Fruit fly (Drosophila melanogaster) whole organism, prepupa: ENCODE measurements around the gene CG42302.
A peak's percentile ranks its signal among the peaks of the same experiment; 100 is the strongest.

Experiments used
- Blimp-1 ChIP-seq: fragments of 200-800 bp; sonication (Bioruptor generic); optimal IDR thresholded peaks from 3 replicates; lab custom pipeline; 2017; ENCODE audit warnings: missing biosample characterization, missing genetic modification characterization, mild to moderate bottlenecking, moderate library complexity, missing genetic modification reagents
- CG3032 ChIP-seq: fragments of 200-800 bp; optimal IDR thresholded peaks from 2 replicates; lab custom pipeline; 2019; ENCODE audit warnings: missing biosample characterization, mild to moderate bottlenecking, missing genetic modification characterization, moderate library complexity
- CG31627 ChIP-seq: fragments of 200-800 bp; sonication (Bioruptor generic); optimal IDR thresholded peaks from 3 replicates; lab custom pipeline; 2016; ENCODE audit warnings: missing biosample characterization, missing genetic modification characterization
- CG32006 ChIP-seq: fragments of 200-800 bp; sonication (Bioruptor generic); optimal IDR thresholded peaks from 3 replicates; lab custom pipeline; 2017; ENCODE audit warnings: missing biosample characterization, mild to moderate bottlenecking, missing genetic modification characterization
- CG4318 ChIP-seq: fragments of 200-800 bp; sonication (Bioruptor generic); optimal IDR thresholded peaks from 3 replicates; lab custom pipeline; 2017; ENCODE audit warnings: missing biosample characterization, mild to moderate bottlenecking, missing genetic modification characterization
- CG6163 ChIP-seq: fragments of 200-800 bp; sonication (Bioruptor generic); IDR thresholded peaks from 3 replicates; pipeline ENCODE4 v1.3.6; 2022; ENCODE audit warnings: missing biosample characterization, missing genetic modification characterization
- CG6808 ChIP-seq: fragments of 200-800 bp; sonication (Bioruptor generic); optimal IDR thresholded peaks from 3 replicates; lab custom pipeline; 2017; ENCODE audit warnings: missing biosample characterization, missing genetic modification characterization, mild to moderate bottlenecking, moderate library complexity, missing genetic modification reagents
- CG8632 ChIP-seq: fragments of 200-800 bp; sonication (Bioruptor generic); optimal IDR thresholded peaks from 3 replicates; lab custom pipeline; 2016; ENCODE audit warnings: missing biosample characterization, missing genetic modification characterization
- CG9139 ChIP-seq: fragments of 200-800 bp; sonication (Bioruptor generic); optimal IDR thresholded peaks from 3 replicates; lab custom pipeline; 2017; ENCODE audit warnings: missing biosample characterization, mild to moderate bottlenecking, missing genetic modification characterization
- Eip75B ChIP-seq: fragments of 200-800 bp; sonication (Bioruptor generic); optimal IDR thresholded peaks from 3 replicates; lab custom pipeline; 2016; ENCODE audit warnings: missing biosample characterization, missing genetic modification characterization
- Eip78C ChIP-seq: fragments of 200-800 bp; sonication (Bioruptor generic); peaks from one replicate; lab custom pipeline; 2016; ENCODE audit warnings: missing biosample characterization, missing genetic modification characterization
- Ets21C ChIP-seq: fragments of 200-800 bp; sonication (Bioruptor generic); optimal IDR thresholded peaks from 3 replicates; lab custom pipeline; 2016; ENCODE audit warnings: missing biosample characterization, missing genetic modification characterization
- Gug ChIP-seq: fragments of 200-800 bp; sonication (Bioruptor generic); IDR thresholded peaks from 2 replicates; pipeline ENCODE4 v1.3.6; 2022; ENCODE audit warnings: missing biosample characterization, missing genetic modification characterization
- Hr4 ChIP-seq: fragments of 200-800 bp; sonication (Bioruptor generic); optimal IDR thresholded peaks from 3 replicates; lab custom pipeline; 2016; ENCODE audit warnings: missing biosample characterization, missing genetic modification characterization
- Lpt ChIP-seq: fragments of 200-800 bp; sonication (Bioruptor generic); optimal IDR thresholded peaks from 3 replicates; lab custom pipeline; 2016; ENCODE audit warnings: missing biosample characterization, missing genetic modification characterization
- Met ChIP-seq: fragments of 200-800 bp; sonication (Bioruptor generic); optimal IDR thresholded peaks from 3 replicates; lab custom pipeline; 2016; ENCODE audit warnings: missing biosample characterization, missing genetic modification characterization
- Sox14 ChIP-seq: fragments of 200-800 bp; sonication (Bioruptor generic); optimal IDR thresholded peaks from 3 replicates; lab custom pipeline; 2016; ENCODE audit warnings: missing biosample characterization, missing genetic modification characterization
- cyc ChIP-seq: fragments of 200-800 bp; sonication (Bioruptor generic); optimal IDR thresholded peaks from 3 replicates; lab custom pipeline; 2016; ENCODE audit warnings: missing biosample characterization, missing genetic modification characterization
- dac ChIP-seq: fragments of 200-800 bp; sonication (Bioruptor generic); optimal IDR thresholded peaks from 2 replicates; lab custom pipeline; 2017; ENCODE audit warnings: missing biosample characterization, mild to moderate bottlenecking, missing genetic modification characterization
- eg ChIP-seq: fragments of 200-800 bp; sonication (Bioruptor generic); IDR thresholded peaks from 3 replicates; pipeline ENCODE4 v1.3.6; 2022; ENCODE audit warnings: missing biosample characterization, missing genetic modification characterization
- fd59A ChIP-seq: fragments of 200-800 bp; sonication (Bioruptor generic); optimal IDR thresholded peaks from 2 replicates; lab custom pipeline; 2017; ENCODE audit warnings: missing biosample characterization, mild to moderate bottlenecking, missing genetic modification characterization, missing genetic modification reagents
- fd85E ChIP-seq: fragments of 200-800 bp; sonication (Bioruptor generic); optimal IDR thresholded peaks from 3 replicates; lab custom pipeline; 2016; ENCODE audit warnings: missing biosample characterization, missing genetic modification characterization
- fkh ChIP-seq: fragments of 200-800 bp; sonication (Bioruptor generic); optimal IDR thresholded peaks from 3 replicates; lab custom pipeline; 2017; ENCODE audit warnings: missing biosample characterization, mild to moderate bottlenecking, missing genetic modification characterization, moderate library complexity
- net ChIP-seq: fragments of 200-800 bp; sonication (Bioruptor generic); optimal IDR thresholded peaks from 3 replicates; lab custom pipeline; 2016; ENCODE audit warnings: missing biosample characterization, missing genetic modification characterization
- pdm3 ChIP-seq: fragments of 200-800 bp; sonication (Bioruptor generic); optimal IDR thresholded peaks from 3 replicates; lab custom pipeline; 2016; ENCODE audit warnings: missing biosample characterization, missing genetic modification characterization
- salr ChIP-seq, 2 experiments: fragments of 200-800 bp; sonication (Bioruptor generic); optimal IDR thresholded peaks; 3 replicates each; lab custom pipeline; 2016 to 2018; ENCODE audit warnings: missing biosample characterization in 2 of 2, missing genetic modification characterization in 2 of 2, mild to moderate bottlenecking in 1 of 2
- ss ChIP-seq, 2 experiments: fragments of 200-800 bp; sonication (Bioruptor generic); optimal IDR thresholded peaks; 2 replicates in 1 of 2; 3 replicates in 1 of 2; lab custom pipeline; 2017 to 2018; ENCODE audit warnings: mild to moderate bottlenecking in 2 of 2, missing biosample characterization in 2 of 2, missing genetic modification characterization in 2 of 2, moderate library complexity in 1 of 2
- svp ChIP-seq: fragments of 200-800 bp; sonication (Bioruptor generic); peaks from one replicate; lab custom pipeline; 2016; ENCODE audit warnings: missing biosample characterization, missing genetic modification characterization
- vri ChIP-seq: fragments of 200-800 bp; sonication (Bioruptor generic); optimal IDR thresholded peaks from 3 replicates; lab custom pipeline; 2016; ENCODE audit warnings: missing biosample characterization, mild to moderate bottlenecking, missing genetic modification characterization

CG42302 gene

dm6 chrX:18771356-18771755, 45.9 kb upstream of the CG42302 start:
- TF ChIP-seq fkh (GFP tag; lab: Kevin White, UChicago): no peak
- no peak for TF ChIP-seq fd59A
- TF ChIP-seq Met: no peak
- TF ChIP-seq, all 60 proteins: peak for 0

dm6 chrX:18748206-18748605, 22.7 kb upstream of the CG42302 start, which contains the start of gene CG12609:
CG12609 (minus strand) TSS chrX:18748306.
- no peak for TF ChIP-seq Lpt (GFP tag; lab: Kevin White, UChicago)
- no peak for TF ChIP-seq net
- TF ChIP-seq CG3032 (tag; lab: Kevin White, UChicago): no peak

DNA sequence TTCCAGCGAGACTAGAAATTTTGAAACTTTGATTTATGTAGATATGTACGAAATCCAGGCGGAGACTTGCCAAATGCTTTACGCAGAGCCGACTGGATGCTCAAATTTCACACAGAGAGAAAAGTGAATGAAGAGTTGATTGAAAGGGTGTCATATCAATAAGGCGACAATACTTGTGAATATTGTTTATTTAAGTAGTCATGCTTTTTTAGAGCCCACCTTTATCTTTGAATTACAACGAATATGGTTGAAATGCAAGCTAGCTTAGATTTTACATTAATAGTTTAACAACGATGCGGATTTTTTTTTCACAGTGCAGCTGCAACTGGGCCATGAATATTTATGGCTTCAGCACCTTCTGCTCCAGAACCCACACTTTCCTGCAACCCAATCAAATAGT, 14.3 kb upstream of the CG42302 start, which contains the start of gene CG6873:
CG6873 (minus strand) TSS at position 101 of the 400 bp plus-strand sequence.
- TF ChIP-seq dac (GFP tag; lab: Kevin White, UChicago) (no peak), Sox14 (GFP tag; lab: Kevin White, UChicago) (no peak), Blimp-1 (GFP tag; lab: Kevin White, UChicago) (no peak)

dm6 chrX:18726270-18726669, 798 bp upstream of the CG42302 start, which contains the start of gene CCKLR-17D1:
CCKLR-17D1 (minus strand) TSS chrX:18726572.
- TF ChIP-seq cyc (no peak), Ets21C (GFP tag; lab: Kevin White, UChicago) (no peak), CG32006 (GFP tag; lab: Kevin White, UChicago) (no peak), ss (GFP tag; optimal IDR thresholded peaks at IDR 0.05; lab: Kevin White, UChicago) (no peak), dac (GFP tag; lab: Kevin White, UChicago) (no peak), eg (GFP tag; lab: Robert Waterston, UW) (no peak)

- TF ChIP-seq fd85E (GFP tag; lab: Kevin White, UChicago) (no peak), dac (GFP tag; lab: Kevin White, UChicago) (no peak), CG9139 (no peak), CG8632 (GFP tag; lab: Kevin White, UChicago) (no peak), fkh (GFP tag; lab: Kevin White, UChicago) (no peak), Hr4 (GFP tag; lab: Kevin White, UChicago) (no peak), salr (GFP tag; optimal IDR thresholded peaks at IDR 0.05; lab: Kevin White, UChicago) (no peak), CG31627 (GFP tag; lab: Kevin White, UChicago) (no peak), svp (GFP tag; lab: Kevin White, UChicago) (no peak), CG32006 (GFP tag; lab: Kevin White, UChicago) (no peak), Lpt (GFP tag; lab: Kevin White, UChicago) (no peak), eg (GFP tag; lab: Robert Waterston, UW) (no peak)
Observed at dm6 chrX:18709565-18709964, 15.9 kb downstream of the CG42302 start, which contains the start of gene Cyp308a1. Cyp308a1 (plus strand) TSS chrX:18709865.

- TF ChIP-seq fkh (GFP tag; lab: Kevin White, UChicago): no peak
- TF ChIP-seq Sox14 (GFP tag; lab: Kevin White, UChicago): no peak
- no peak for TF ChIP-seq Eip75B (GFP tag; lab: Kevin White, UChicago)
- no peak for TF ChIP-seq CG6808
- peak; percentile 53 for TF ChIP-seq svp (GFP tag; lab: Kevin White, UChicago)
- TF ChIP-seq CG6163 (GFP tag; lab: Robert Waterston, UW): 0 out of 3 replicates have a peak, but pooled peaks have one; percentile 8
- TF ChIP-seq vri: no peak
- TF ChIP-seq Lpt (GFP tag; lab: Kevin White, UChicago): no peak
- TF ChIP-seq fd59A: no peak
- no peak for TF ChIP-seq CG4318 (GFP tag; lab: Kevin White, UChicago)
- TF ChIP-seq, all 60 proteins: peak for 2
Observed at dm6 chrX:18703875-18704274, 21.6 kb downstream of the CG42302 start.

dm6 chrX:18702245-18702644, 23.2 kb downstream of the CG42302 start:
- TF ChIP-seq Eip78C (GFP tag; lab: Kevin White, UChicago) (peak; percentile 32), pdm3 (no peak), Gug (GFP tag; lab: Robert Waterston, UW) (no peak)
